Worm (Caenorhabditis elegans) whole organism, L4 larva: ENCODE measurements around the gene ttc-4.
A peak's percentile ranks its signal among the peaks of the same experiment; 100 is the strongest.

ENCODE experiments used
- D1046.2 ChIP-seq: fragments of 200-800 bp; sonication (Bioruptor generic); IDR thresholded peaks from 2 replicates; pipeline ENCODE4 v1.3.6; 2022; ENCODE audit warnings: missing genetic modification characterization, missing compliant biosample characterization
- F10B5.3 ChIP-seq: sonication (generic microtip); optimal IDR thresholded peaks from 2 replicates; lab custom pipeline; 2016; ENCODE audit warnings: mild to moderate bottlenecking, missing genetic modification characterization, missing compliant biosample characterization
- F26F4.8 ChIP-seq: fragments of 200-800 bp; sonication (Bioruptor generic); conservative IDR thresholded peaks from 2 replicates; pipeline ENCODE4 v1.3.6; 2022; ENCODE audit warnings: missing genetic modification characterization, missing compliant biosample characterization
- F37D6.2 ChIP-seq: sonication (generic microtip); optimal IDR thresholded peaks from 2 replicates; lab custom pipeline; 2016; ENCODE audit warnings: mild to moderate bottlenecking, missing genetic modification characterization, missing compliant biosample characterization
- F44E2.7 ChIP-seq: fragments of 200-800 bp; sonication (Bioruptor generic); IDR thresholded peaks from 2 replicates; pipeline ENCODE4 v2.1.2; 2022; ENCODE audit warnings: missing genetic modification characterization, missing compliant biosample characterization
- R02D3.7 ChIP-seq: fragments of 150-350 bp; sonication (generic microtip); optimal IDR thresholded peaks from 3 replicates; lab custom pipeline; 2014; ENCODE audit warnings: missing biosample characterization, missing genetic modification characterization
- T20F7.1 ChIP-seq: fragments of 200-800 bp; sonication (Bioruptor generic); optimal IDR thresholded peaks from 2 replicates; lab custom pipeline; 2018; ENCODE audit warnings: mild to moderate bottlenecking, missing genetic modification characterization, missing compliant biosample characterization
- T26A8.4 ChIP-seq: fragments of 200-800 bp; sonication (Bioruptor generic); IDR thresholded peaks from 2 replicates; pipeline ENCODE4 v1.3.6; 2022; ENCODE audit warnings: missing genetic modification characterization, missing compliant biosample characterization
- Y48G9A.11 ChIP-seq: fragments of 200-800 bp; sonication (Bioruptor generic); IDR thresholded peaks from 2 replicates; pipeline ENCODE4 v1.3.6; 2022; ENCODE audit warnings: missing genetic modification reagents, missing genetic modification characterization, missing compliant biosample characterization
- Y5F2A.4 ChIP-seq: fragments of 200-800 bp; sonication (Bioruptor generic); optimal IDR thresholded peaks from 2 replicates; lab custom pipeline; 2018; ENCODE audit warnings: mild to moderate bottlenecking, missing genetic modification characterization, missing compliant biosample characterization
- aly-2 ChIP-seq: sonication (generic microtip); optimal IDR thresholded peaks from 2 replicates; lab custom pipeline; 2018; ENCODE audit warnings: missing biosample characterization, missing genetic modification characterization
- arid-1 ChIP-seq: fragments of 200-800 bp; sonication (Bioruptor generic); conservative IDR thresholded peaks from 2 replicates; pipeline ENCODE4 v1.3.6; 2022; ENCODE audit warnings: missing genetic modification reagents, missing genetic modification characterization, missing compliant biosample characterization
- attf-4 ChIP-seq: sonication (generic microtip); optimal IDR thresholded peaks from 3 replicates; lab custom pipeline; 2017; ENCODE audit warnings: missing biosample characterization, missing genetic modification characterization
- ces-1 ChIP-seq: fragments of 150-350 bp; sonication (generic microtip); optimal IDR thresholded peaks from 4 replicates; lab custom pipeline; 2014; ENCODE audit warnings: missing biosample characterization, missing genetic modification reagents, missing genetic modification characterization
- ctbp-1 ChIP-seq: fragments of 200-800 bp; sonication (Bioruptor generic); IDR thresholded peaks from 2 replicates; pipeline ENCODE4 v1.3.6; 2022; ENCODE audit warnings: missing genetic modification reagents, missing genetic modification characterization, missing compliant biosample characterization
- daf-16 ChIP-seq, 3 experiments: sonication (generic microtip); optimal IDR thresholded peaks; 2 replicates each; lab custom pipeline; 2016 to 2017; ENCODE audit warnings: missing genetic modification characterization in 3 of 3, missing genetic modification reagents in 3 of 3, mild to moderate bottlenecking in 2 of 3, missing compliant biosample characterization in 2 of 3, missing biosample characterization in 1 of 3, moderate library complexity in 1 of 3
- daf-8 ChIP-seq: fragments of 200-800 bp; sonication (Bioruptor generic); IDR thresholded peaks from 2 replicates; pipeline ENCODE4 v1.3.6; 2022; ENCODE audit warnings: missing genetic modification characterization, missing compliant biosample characterization
- dmd-9 ChIP-seq: fragments of 200-800 bp; sonication (Bioruptor generic); IDR thresholded peaks from 2 replicates; pipeline ENCODE4 v1.3.6; 2022; ENCODE audit warnings: missing genetic modification reagents, missing genetic modification characterization, missing compliant biosample characterization
- dpl-1 ChIP-seq: fragments of 150-350 bp; optimal IDR thresholded peaks from 2 replicates; lab custom pipeline; 2014; ENCODE audit warnings: missing biosample characterization, missing genetic modification reagents, missing genetic modification characterization
- dve-1 ChIP-seq: sonication (generic microtip); optimal IDR thresholded peaks from 2 replicates; lab custom pipeline; 2017; ENCODE audit warnings: antibody characterized with exemption, mild to moderate bottlenecking, missing genetic modification characterization, missing compliant biosample characterization; ENCODE audit not compliant: insufficient read depth
- egl-27 ChIP-seq: sonication (generic microtip); optimal IDR thresholded peaks from 3 replicates; lab custom pipeline; 2017; ENCODE audit warnings: missing biosample characterization, missing genetic modification reagents, missing genetic modification characterization
- egl-43 ChIP-seq: fragments of 200-800 bp; sonication (Bioruptor generic); IDR thresholded peaks from 2 replicates; pipeline ENCODE4 v1.3.6; 2022; ENCODE audit warnings: missing genetic modification reagents, missing genetic modification characterization, missing compliant biosample characterization
- fos-1 ChIP-seq: fragments of 150-350 bp; optimal IDR thresholded peaks from 2 replicates; lab custom pipeline; 2014; ENCODE audit warnings: missing biosample characterization, missing genetic modification characterization
- hif-1 ChIP-seq, 2 experiments: sonication (generic microtip); optimal IDR thresholded peaks; 2 replicates each; lab custom pipeline; 2016 to 2017; ENCODE audit warnings: missing compliant biosample characterization in 2 of 2, missing genetic modification characterization in 2 of 2, missing genetic modification reagents in 2 of 2, missing genotype in 2 of 2, mild to moderate bottlenecking in 1 of 2
- hlh-30 ChIP-seq: sonication (generic microtip); optimal IDR thresholded peaks from 2 replicates; lab custom pipeline; 2017; ENCODE audit warnings: antibody characterized with exemption, mild to moderate bottlenecking, missing genetic modification characterization, missing compliant biosample characterization; ENCODE audit not compliant: insufficient read depth
- jun-1 ChIP-seq: fragments of 150-350 bp; optimal IDR thresholded peaks from 2 replicates; lab custom pipeline; 2014; ENCODE audit warnings: missing biosample characterization, missing genetic modification reagents, missing genetic modification characterization
- lin-1 ChIP-seq: fragments of 200-800 bp; sonication (Bioruptor generic); IDR thresholded peaks from 2 replicates; pipeline ENCODE4 v1.3.6; 2022; ENCODE audit warnings: missing genetic modification reagents, missing genetic modification characterization, missing compliant biosample characterization
- lin-13 ChIP-seq: fragments of 150-350 bp; optimal IDR thresholded peaks from 2 replicates; lab custom pipeline; 2014; ENCODE audit warnings: missing biosample characterization, missing genetic modification reagents, missing genetic modification characterization
- lin-15B ChIP-seq: fragments of 150-350 bp; sonication (generic microtip); optimal IDR thresholded peaks from 3 replicates; lab custom pipeline; 2014; ENCODE audit warnings: missing biosample characterization, missing genetic modification characterization
- lin-39 ChIP-seq: fragments of 150-350 bp; optimal IDR thresholded peaks from 2 replicates; lab custom pipeline; 2014; ENCODE audit warnings: missing biosample characterization, missing genetic modification reagents, missing genetic modification characterization
- mdl-1 ChIP-seq, 2 experiments: fragments of 150-350 bp in 1 of 2; sonication (generic microtip) in 1 of 2; optimal IDR thresholded peaks; 2 replicates each; lab custom pipeline; 2014 to 2017; ENCODE audit warnings: missing biosample characterization in 2 of 2, missing genetic modification characterization in 2 of 2
- mdt-29 ChIP-seq: fragments of 200-800 bp; sonication (Bioruptor generic); IDR thresholded peaks from 2 replicates; pipeline ENCODE4 v1.3.6; 2022; ENCODE audit warnings: missing genetic modification reagents, missing genetic modification characterization, missing compliant biosample characterization
- mep-1 ChIP-seq: fragments of 150-350 bp; sonication (generic microtip); optimal IDR thresholded peaks from 3 replicates; lab custom pipeline; 2014; ENCODE audit warnings: missing biosample characterization, missing genetic modification characterization
- mxl-2 ChIP-seq: fragments of 200-800 bp; sonication (Bioruptor generic); conservative IDR thresholded peaks from 2 replicates; pipeline ENCODE4 v1.3.6; 2022; ENCODE audit warnings: missing genetic modification reagents, missing genetic modification characterization, missing compliant biosample characterization
- nhr-10 ChIP-seq: fragments of 150-350 bp; optimal IDR thresholded peaks from 2 replicates; lab custom pipeline; 2014; ENCODE audit warnings: missing biosample characterization, missing genetic modification characterization
- nhr-11 ChIP-seq: fragments of 150-350 bp; optimal IDR thresholded peaks from 2 replicates; lab custom pipeline; 2014; ENCODE audit warnings: missing biosample characterization, missing genetic modification characterization
- nhr-25 ChIP-seq: sonication (generic microtip); optimal IDR thresholded peaks from 2 replicates; lab custom pipeline; 2017; ENCODE audit warnings: missing genetic modification characterization, mild to moderate bottlenecking, missing compliant biosample characterization, antibody characterized with exemption, moderate library complexity, borderline replicate concordance; ENCODE audit not compliant: insufficient read depth
- nhr-42 ChIP-seq: fragments of 200-800 bp; sonication (Bioruptor generic); IDR thresholded peaks from 2 replicates; pipeline ENCODE4 v1.3.6; 2022; ENCODE audit warnings: missing genetic modification characterization, missing compliant biosample characterization
- nhr-48 ChIP-seq: sonication (generic microtip); optimal IDR thresholded peaks from 2 replicates; lab custom pipeline; 2016; ENCODE audit warnings: mild to moderate bottlenecking, missing genetic modification characterization, missing compliant biosample characterization
- nhr-77 ChIP-seq: fragments of 150-350 bp; optimal IDR thresholded peaks from 2 replicates; lab custom pipeline; 2014; ENCODE audit warnings: missing biosample characterization, missing genetic modification characterization
- saeg-2 ChIP-seq: fragments of 200-800 bp; sonication (Bioruptor generic); IDR thresholded peaks from 2 replicates; pipeline ENCODE4 v1.3.6; 2022; ENCODE audit warnings: missing genetic modification reagents, missing genetic modification characterization, missing compliant biosample characterization
- sdz-12 ChIP-seq: fragments of 200-800 bp; sonication (Bioruptor generic); optimal IDR thresholded peaks from 2 replicates; lab custom pipeline; 2018; ENCODE audit warnings: mild to moderate bottlenecking, missing genetic modification characterization, missing compliant biosample characterization
- set-16 ChIP-seq: fragments of 200-800 bp; sonication (Bioruptor generic); IDR thresholded peaks from 2 replicates; pipeline ENCODE4 v1.3.6; 2022; ENCODE audit warnings: missing genetic modification reagents, missing genetic modification characterization, missing compliant biosample characterization
- skn-1 ChIP-seq: fragments of 150-350 bp; optimal IDR thresholded peaks from 2 replicates; lab custom pipeline; 2014; ENCODE audit warnings: missing biosample characterization, missing genetic modification characterization
- snpc-4 ChIP-seq: fragments of 150-350 bp; optimal IDR thresholded peaks from 2 replicates; lab custom pipeline; 2014; ENCODE audit warnings: missing biosample characterization, missing genetic modification characterization
- spr-3 ChIP-seq: fragments of 200-800 bp; sonication (Bioruptor generic); optimal IDR thresholded peaks from 2 replicates; lab custom pipeline; 2018; ENCODE audit warnings: mild to moderate bottlenecking, missing genetic modification characterization, missing compliant biosample characterization
- tag-97 ChIP-seq: fragments of 200-800 bp; sonication (Bioruptor generic); IDR thresholded peaks from 2 replicates; pipeline ENCODE4 v1.3.6; 2022; ENCODE audit warnings: missing genetic modification characterization, missing compliant biosample characterization
- zag-1 ChIP-seq: fragments of 150-350 bp; optimal IDR thresholded peaks from 2 replicates; lab custom pipeline; 2014; ENCODE audit warnings: missing biosample characterization, missing genetic modification characterization
- zip-11 ChIP-seq: fragments of 200-800 bp; sonication (Bioruptor generic); IDR thresholded peaks from 2 replicates; pipeline ENCODE4 v1.3.6; 2022; ENCODE audit warnings: missing genetic modification characterization, missing compliant biosample characterization
- ztf-11 ChIP-seq: fragments of 150-350 bp; optimal IDR thresholded peaks from 2 replicates; lab custom pipeline; 2014; ENCODE audit warnings: missing biosample characterization, missing genetic modification characterization
- ztf-7 ChIP-seq: fragments of 150-350 bp; optimal IDR thresholded peaks from 2 replicates; lab custom pipeline; 2014; ENCODE audit warnings: missing biosample characterization, missing genetic modification characterization

The ttc-4 gene

ce11 chrII:5594210-5594764, at the start of gene ttc-4 (continued):
- TF ChIP-seq F44E2.7 (no peak), nhr-77 (tag; lab: Kevin White, UChicago) (peak; percentile 62), nhr-42 (GFP tag; lab: Robert Waterston, UW) (no peak), D1046.2 (GFP tag; lab: Robert Waterston, UW) (no peak), skn-1 (tag; lab: Kevin White, UChicago) (no peak), lin-1 (GFP tag; lab: Robert Waterston, UW) (no peak), mdl-1 (tag; optimal IDR thresholded peaks at IDR 0.05; lab: Kevin White, UChicago) (peak in 1 of 2 experiments; percentile 0), jun-1 (tag; lab: Kevin White, UChicago) (no peak), set-16 (GFP tag; lab: Robert Waterston, UW) (no peak), mdt-29 (no peak), lin-13 (GFP tag; lab: Kevin White, UChicago) (peak; percentile 31), hlh-30 (tag; lab: Kevin White, UChicago) (peak; percentile 43), dpl-1 (GFP tag; lab: Kevin White, UChicago) (peak; percentile 39), arid-1 (GFP tag; lab: Robert Waterston, UW) (no peak), F10B5.3 (tag; lab: Kevin White, UChicago) (no peak), T26A8.4 (GFP tag; lab: Robert Waterston, UW) (no peak), Y5F2A.4 (no peak), lin-15B (tag; lab: Kevin White, UChicago) (no peak), daf-16 (GFP tag; optimal IDR thresholded peaks at IDR 0.05; lab: Kevin White, UChicago) (no peak), daf-16 (tag; optimal IDR thresholded peaks at IDR 0.05; lab: Kevin White, UChicago) (no peak), ztf-11 (tag; lab: Kevin White, UChicago) (no peak), hif-1 (tag; optimal IDR thresholded peaks at IDR 0.05; lab: Kevin White, UChicago) (peak in 1 of 2 experiments; percentile 82), tag-97 (no peak), spr-3 (GFP tag; lab: Kevin White, UChicago) (no peak), daf-8 (GFP tag; lab: Robert Waterston, UW) (no peak), attf-4 (tag; lab: Kevin White, UChicago) (no peak), fos-1 (tag; lab: Kevin White, UChicago) (no peak), T20F7.1 (GFP tag; lab: Kevin White, UChicago) (peak; percentile 25), aly-2 (no peak), ctbp-1 (no peak), nhr-11 (tag; lab: Kevin White, UChicago) (no peak), mep-1 (tag; lab: Kevin White, UChicago) (peak; percentile 25), egl-43 (GFP tag; lab: Robert Waterston, UW) (no peak), dve-1 (tag; lab: Kevin White, UChicago) (peak; percentile 54), saeg-2 (no peak), dmd-9 (GFP tag; lab: Robert Waterston, UW) (no peak), Y48G9A.11 (GFP tag; lab: Robert Waterston, UW) (no peak), zag-1 (tag; lab: Kevin White, UChicago) (no peak), nhr-25 (tag; lab: Kevin White, UChicago) (no peak), F26F4.8 (no peak), F37D6.2 (tag; lab: Kevin White, UChicago) (no peak), ces-1 (GFP tag; lab: Kevin White, UChicago) (no peak), mxl-2 (GFP tag; lab: Robert Waterston, UW) (no peak), sdz-12 (GFP tag; lab: Kevin White, UChicago) (no peak), egl-27 (tag; lab: Kevin White, UChicago) (no peak), zip-11 (GFP tag; lab: Robert Waterston, UW) (no peak), R02D3.7 (no peak), nhr-48 (no peak), nhr-10 (tag; lab: Kevin White, UChicago) (no peak), snpc-4 (tag; lab: Kevin White, UChicago) (no peak), ztf-7 (tag; lab: Kevin White, UChicago) (no peak), lin-39 (tag; lab: Kevin White, UChicago) (no peak)
